Worm (Caenorhabditis elegans) whole organism, dauer: ENCODE data around the gene gcy-21.
"Not testable (repeated sequence)": the region's sequence is repeated elsewhere in the genome, so short reads cannot be mapped to it uniquely, and the experiment has no call there.

Experiments
- unc-62 ChIP-seq: sonication (generic microtip); optimal IDR thresholded peaks from 2 replicates; lab custom pipeline; 2017; ENCODE audit warnings: missing biosample characterization, missing genetic modification reagents, missing genetic modification characterization

The gcy-21 gene

DNA sequence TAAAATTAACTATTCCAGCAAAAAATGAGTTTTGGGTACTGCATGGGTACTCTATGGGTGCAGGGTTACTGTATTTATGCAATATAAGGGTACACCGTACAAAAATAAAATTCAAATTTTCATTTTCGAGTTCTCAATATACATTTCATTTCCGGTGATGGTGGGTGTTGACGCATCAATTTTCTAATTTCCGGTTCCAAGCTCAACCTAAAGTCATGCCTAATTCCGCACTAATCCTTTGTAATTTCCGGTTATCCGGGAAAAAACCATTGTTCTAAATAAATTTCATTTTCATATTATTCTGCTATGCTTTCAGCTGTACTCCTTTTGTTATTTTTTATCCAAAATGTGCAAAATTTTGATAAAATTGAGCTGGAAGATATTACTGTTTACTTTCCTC lies at the start of gene gcy-21:
Gene gcy-21 (plus strand): TSS at position 301 of the 400 bp plus-strand sequence.
- no peak for TF ChIP-seq unc-62 (GFP tag; lab: Kevin White, UChicago)

DNA sequence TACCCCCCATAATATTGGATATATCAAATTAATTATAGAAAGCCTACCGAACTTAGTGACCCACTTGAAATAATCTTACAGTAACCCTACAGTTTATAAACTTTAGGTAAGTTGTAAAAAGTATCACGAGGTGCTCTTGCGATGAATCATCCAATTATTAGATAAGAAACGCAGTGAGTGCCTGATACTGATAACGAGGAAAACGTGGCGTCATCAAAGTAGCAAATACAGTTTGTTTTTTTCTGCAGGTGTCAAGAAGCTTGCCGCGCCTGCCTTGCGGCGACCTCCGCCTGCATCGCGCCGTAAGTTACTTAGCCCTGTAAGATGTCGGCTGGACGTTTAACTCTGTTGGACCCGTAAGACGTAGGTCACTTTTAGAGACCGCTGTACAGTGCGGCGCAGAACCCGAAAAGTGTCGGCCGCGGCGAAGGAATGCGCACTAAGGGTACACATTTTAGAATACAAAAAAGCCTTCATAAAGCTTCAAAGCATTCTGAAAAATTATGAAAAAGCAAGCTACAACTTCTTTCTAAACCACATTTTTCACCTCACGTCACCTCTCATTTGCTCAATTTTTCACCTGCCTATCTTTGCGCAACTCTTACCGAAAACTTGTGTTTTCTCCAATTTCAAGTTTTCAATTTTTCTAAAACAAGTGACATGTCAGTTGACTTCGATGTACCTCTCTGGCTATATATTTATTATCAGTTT lies 49.1 kb upstream of the gcy-21 start, which contains the start of gene sri-38:
Gene sri-38 (plus strand): TSS at position 661 of the 711 bp plus-strand sequence.
- TF ChIP-seq unc-62 (GFP tag; lab: Kevin White, UChicago) = no peak

ce11 chrII:2611009-2611408 lies 48.5 kb upstream of the gcy-21 start:
- no peak for TF ChIP-seq unc-62 (GFP tag; lab: Kevin White, UChicago)

DNA sequence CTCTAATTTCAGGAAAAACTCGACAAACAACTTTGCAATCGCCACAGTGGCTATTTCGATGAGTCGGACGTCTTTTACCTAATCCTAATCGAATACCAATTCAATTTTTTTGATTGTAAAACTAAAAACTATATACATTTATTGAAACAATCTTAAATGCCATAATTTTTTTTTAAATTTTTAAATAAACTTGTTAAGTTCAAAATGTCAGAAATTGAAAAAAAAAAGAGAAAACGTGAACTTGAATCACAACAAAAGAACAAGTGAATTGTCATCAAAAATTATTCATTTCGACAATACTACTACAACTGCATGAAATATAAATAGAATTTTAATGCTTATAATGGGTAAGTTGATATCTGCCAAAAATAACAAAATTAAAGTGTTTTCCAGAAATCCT lies 47.2 kb upstream of the gcy-21 start, which contains the start of gene D2062.13:
Gene D2062.13 (plus strand): TSS at position 301 of the 400 bp plus-strand sequence.
- not testable (repeated sequence) for TF ChIP-seq unc-62 (GFP tag; lab: Kevin White, UChicago)

- TF ChIP-seq unc-62 (GFP tag; lab: Kevin White, UChicago) = not testable (repeated sequence)
Observed at ce11 chrII:2616634-2617033, 42.8 kb upstream of the gcy-21 start, which contains the start of gene msrp-5. TSS of gene msrp-5 (plus strand) at chrII:2616934.

DNA sequence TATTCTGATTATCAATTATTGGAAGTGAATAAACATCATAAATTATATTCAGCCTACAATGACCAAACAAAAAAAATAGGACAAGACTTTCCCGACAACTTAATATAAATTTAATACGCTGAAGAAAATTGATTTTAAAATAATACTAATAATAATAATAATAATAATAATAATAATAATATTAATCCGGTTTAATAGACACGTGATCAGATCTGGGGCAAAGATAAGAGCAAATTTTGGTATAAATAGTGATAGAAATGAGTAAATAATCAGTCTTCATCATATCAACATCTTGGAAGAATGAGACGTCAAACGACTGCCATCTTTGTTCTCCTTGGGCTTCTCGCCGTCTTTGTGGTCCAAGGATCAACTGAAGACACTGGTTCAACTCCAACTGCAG lies 40.3 kb upstream of the gcy-21 start, which contains the start of gene msrp-6:
Gene msrp-6 (plus strand): TSS at position 301 of the 400 bp plus-strand sequence.
- not testable (repeated sequence) for TF ChIP-seq unc-62 (GFP tag; lab: Kevin White, UChicago)

DNA sequence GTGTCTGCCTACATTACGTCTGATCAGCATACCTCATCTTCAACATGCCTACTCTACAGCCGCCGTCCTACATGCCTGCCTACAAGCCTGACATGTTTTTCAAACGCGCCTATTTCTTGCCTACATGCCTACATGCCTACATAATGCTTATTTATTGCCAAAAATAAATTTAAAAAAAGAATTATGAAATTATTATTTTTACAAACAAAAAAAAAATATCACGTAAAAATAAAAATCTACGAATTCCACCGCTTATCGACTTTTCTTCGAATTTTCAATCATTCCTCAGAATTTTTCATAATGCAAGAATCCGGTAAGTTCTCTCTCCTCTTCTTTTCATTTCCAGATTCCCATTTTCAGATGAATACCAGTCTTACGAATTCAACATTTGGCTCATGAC lies 37.0 kb upstream of the gcy-21 start, which contains the start of gene D2062.5:
Gene D2062.5 (plus strand): TSS at position 301 of the 400 bp plus-strand sequence.
- no peak for TF ChIP-seq unc-62 (GFP tag; lab: Kevin White, UChicago)

DNA sequence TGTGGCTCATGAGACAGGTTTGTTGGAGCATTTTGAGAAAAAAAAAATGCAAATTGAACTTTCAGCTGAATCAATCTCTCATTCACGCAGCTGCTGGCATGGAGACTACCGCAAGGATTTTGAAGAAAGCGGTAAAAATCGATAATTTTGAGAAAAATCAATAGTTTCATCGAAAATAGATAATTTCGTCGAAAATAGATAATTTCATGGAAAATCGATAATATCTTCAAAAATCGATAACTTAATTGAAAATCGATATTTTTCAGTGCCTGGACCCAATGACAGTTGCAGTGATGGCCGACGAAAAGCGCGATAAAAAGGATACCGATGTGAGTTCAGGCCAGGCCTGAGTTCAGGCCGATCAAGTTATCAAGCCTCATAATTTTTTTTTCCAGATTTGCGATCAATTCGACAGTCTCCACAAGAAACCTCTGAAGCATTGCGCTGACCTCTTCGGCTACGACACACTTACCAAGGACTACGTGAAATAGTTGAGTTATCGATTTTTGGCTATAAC lies 36.5 kb upstream of the gcy-21 start, which contains the start of gene D2062.4:
Gene D2062.4 (plus strand): TSS at position 467 of the 517 bp plus-strand sequence.
- not testable (repeated sequence) for TF ChIP-seq unc-62 (GFP tag; lab: Kevin White, UChicago)

- TF ChIP-seq unc-62 (GFP tag; lab: Kevin White, UChicago) = no peak
Observed at ce11 chrII:2624792-2625191, 34.7 kb upstream of the gcy-21 start, which contains the start of gene lgc-28. TSS of gene lgc-28 (plus strand) at chrII:2625092.

DNA sequence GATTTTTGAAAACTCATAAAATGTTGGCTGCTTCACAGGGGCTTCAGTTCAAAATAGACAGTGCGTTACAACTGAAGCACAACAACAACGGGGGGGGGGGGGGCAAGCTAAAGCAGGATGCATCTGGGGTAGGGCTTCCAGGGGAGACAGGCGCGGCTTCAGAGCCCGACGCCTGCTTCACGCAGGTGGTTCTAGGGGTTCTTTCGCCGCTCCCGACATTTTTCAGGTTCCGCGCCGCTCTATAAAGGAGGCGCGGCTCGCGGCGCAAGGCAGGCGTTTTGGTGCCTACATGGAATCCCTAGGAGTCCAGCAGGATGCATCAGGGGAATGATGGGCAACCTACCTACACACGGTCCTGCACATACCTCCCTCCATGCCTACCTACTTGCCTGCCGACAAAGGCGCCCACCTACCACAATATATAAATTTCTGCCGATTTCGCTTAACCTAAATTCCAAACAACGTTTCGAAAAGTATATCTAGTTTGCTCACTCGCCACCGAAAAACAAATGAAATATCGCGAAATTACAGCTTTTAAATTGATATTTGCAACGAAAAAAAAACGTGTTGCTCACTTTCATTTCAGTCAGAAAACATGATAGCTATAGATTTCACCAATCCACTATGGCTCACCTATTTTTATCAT lies 32.2 kb upstream of the gcy-21 start, which contains the start of gene sri-71:
Gene sri-71 (plus strand): TSS at position 596 of the 646 bp plus-strand sequence.
- no peak for TF ChIP-seq unc-62 (GFP tag; lab: Kevin White, UChicago)

DNA sequence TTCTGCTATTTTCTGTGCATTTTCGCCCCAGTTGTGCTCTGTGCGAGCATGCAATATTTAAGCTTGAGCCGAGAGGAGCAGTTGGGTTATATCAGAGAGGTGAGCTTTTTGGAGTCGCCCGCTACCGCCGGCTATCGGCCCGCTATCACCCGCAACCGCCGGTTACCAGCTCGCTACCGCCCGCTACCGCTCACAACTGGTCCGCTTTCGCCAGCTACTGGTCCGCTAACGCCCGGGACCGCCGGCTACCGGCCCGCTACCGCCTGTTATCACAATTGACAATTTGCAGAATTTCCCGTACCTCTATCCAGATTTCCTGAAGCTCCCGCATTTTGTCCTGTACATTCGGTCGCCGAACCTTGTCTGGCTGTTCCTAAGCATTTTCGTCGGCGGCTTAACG lies 31.1 kb upstream of the gcy-21 start:
- TF ChIP-seq unc-62 (GFP tag; lab: Kevin White, UChicago) = no peak

ce11 chrII:2629270-2629669 lies 30.2 kb upstream of the gcy-21 start, which contains the start of gene sri-37:
TSS of gene sri-37 (plus strand) at chrII:2629570.
- TF ChIP-seq unc-62 (GFP tag; lab: Kevin White, UChicago) = no peak

DNA sequence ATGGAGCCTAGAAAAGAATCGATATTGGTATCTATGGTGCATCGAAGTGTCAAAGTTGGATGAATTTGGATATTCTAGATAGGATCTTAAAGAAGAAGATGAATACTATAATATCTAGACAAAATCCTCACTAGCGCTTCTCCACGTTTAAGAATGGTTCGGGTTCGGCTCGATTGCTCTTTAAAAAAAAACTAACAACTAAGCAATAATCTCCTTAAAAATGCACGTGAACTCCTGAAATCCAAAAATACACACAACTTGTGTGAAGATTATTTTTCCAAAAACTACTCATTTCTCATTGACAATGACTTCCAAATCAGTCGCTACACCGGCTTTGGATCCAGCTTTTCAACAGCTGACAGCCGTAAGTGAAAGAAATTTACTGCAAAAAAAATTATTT lies 28.3 kb upstream of the gcy-21 start, which contains the start of gene D2062.1:
Gene D2062.1 (plus strand): TSS at position 301 of the 400 bp plus-strand sequence.
- TF ChIP-seq unc-62 (GFP tag; lab: Kevin White, UChicago) = no peak

DNA sequence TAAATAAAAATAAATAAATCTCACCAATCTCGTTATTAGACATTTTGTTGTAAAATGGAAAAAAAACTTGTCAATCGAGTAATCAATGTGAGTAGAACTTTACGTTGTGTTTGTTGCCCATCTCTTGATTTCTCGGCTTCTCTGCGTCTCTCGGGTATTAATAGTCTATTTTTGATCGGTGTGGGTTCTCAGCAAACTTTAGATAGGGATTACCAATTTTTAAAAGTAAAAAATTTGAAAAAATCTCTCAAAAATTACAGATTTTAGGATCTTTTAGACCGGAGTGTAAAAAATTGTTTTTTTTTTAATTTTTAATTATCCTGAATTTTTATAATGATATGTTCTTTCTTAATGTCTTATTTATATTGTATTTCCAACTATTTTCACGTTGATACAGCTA lies 22.1 kb upstream of the gcy-21 start, which contains the start of gene F22E5.21:
Gene F22E5.21 (minus strand): TSS at position 101 of the 400 bp plus-strand sequence.
- TF ChIP-seq unc-62 (GFP tag; lab: Kevin White, UChicago) = no peak

DNA sequence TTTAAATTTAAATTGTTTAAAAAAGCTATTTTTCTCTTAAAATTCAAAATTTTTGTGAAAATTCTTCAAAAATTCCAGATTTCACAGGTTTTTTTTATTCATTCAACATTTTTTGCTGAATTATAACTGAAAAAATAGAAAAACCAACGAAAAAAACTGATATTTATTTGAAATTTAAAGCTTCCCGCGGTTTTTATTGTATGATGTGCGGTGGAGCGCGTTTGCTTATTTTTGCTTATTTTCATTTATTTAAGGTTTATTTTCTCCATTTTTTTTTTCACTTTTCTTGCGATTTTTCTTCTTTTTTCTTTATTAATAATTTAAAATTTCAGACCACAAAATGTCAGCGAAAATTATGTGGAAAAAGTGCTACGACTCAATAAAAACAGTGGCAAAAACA lies 21.4 kb upstream of the gcy-21 start, which contains the start of gene F22E5.9:
Gene F22E5.9 (plus strand): TSS at position 327 of the 400 bp plus-strand sequence.
- no peak for TF ChIP-seq unc-62 (GFP tag; lab: Kevin White, UChicago)
